Worm (Caenorhabditis elegans): ENCODE results near the gene usp-14.

- TF ChIP-seq nhr-25 (tag; optimal IDR thresholded peaks at IDR 0.05) (no peak), lsy-2 (tag; optimal IDR thresholded peaks at IDR 0.05) (no peak), ama-1 (optimal IDR thresholded peaks at IDR 0.05) (no peak), blmp-1 (tag; optimal IDR thresholded peaks at IDR 0.05; ENCODE audit: insufficient read depth) (no peak), ztf-1 (GFP tag; conservative IDR thresholded peaks at IDR 0.05) (no peak), ZK546.5 (tag; optimal IDR thresholded peaks at IDR 0.05) (no peak), nhr-12 (tag; optimal IDR thresholded peaks at IDR 0.05) (no peak), nhr-237 (tag; optimal IDR thresholded peaks at IDR 0.05) (no peak), nhr-6 (tag; optimal IDR thresholded peaks at IDR 0.05) (no peak), alr-1 (tag; optimal IDR thresholded peaks at IDR 0.05) (no peak), ceh-82 (tag; optimal IDR thresholded peaks at IDR 0.05) (no peak)
These were observed 33.5 kb upstream of the usp-14 start, which contains the start of gene btb-19 for ce11 chrII:14522037-14522436.

Data from whole organism, L2 larva.